Worm (Caenorhabditis elegans) whole organism, young adult: ENCODE results near the gene spo-11.

ENCODE experiments used
- F49E8.2 ChIP-seq: sonication (generic microtip); optimal IDR thresholded peaks from 3 replicates; lab custom pipeline; 2017; ENCODE audit warnings: missing genetic modification characterization, mild to moderate bottlenecking, missing compliant biosample characterization, antibody characterized with exemption, moderate library complexity; ENCODE audit not compliant: insufficient read depth
- Y67H2A.10 ChIP-seq: fragments of 200-800 bp; sonication (Bioruptor generic); conservative IDR thresholded peaks from 2 replicates; pipeline ENCODE4 v1.3.6; 2022; ENCODE audit warnings: missing genetic modification reagents, missing genetic modification characterization, missing compliant biosample characterization
- Y79H2A.3 ChIP-seq: fragments of 200-800 bp; sonication (Bioruptor generic); conservative IDR thresholded peaks from 2 replicates; pipeline ENCODE4 v1.3.6; 2022; ENCODE audit warnings: missing genetic modification reagents, missing genetic modification characterization, missing compliant biosample characterization
- ZK185.1 ChIP-seq: sonication (generic microtip); optimal IDR thresholded peaks from 2 replicates; lab custom pipeline; 2016; ENCODE audit warnings: mild to moderate bottlenecking, missing genetic modification characterization, missing compliant biosample characterization; ENCODE audit not compliant: poor library complexity, severe bottlenecking
- ama-1 ChIP-seq, 3 experiments: fragments of 150-350 bp in 1 of 3; sonication (generic microtip) in 2 of 3; optimal IDR thresholded peaks; 2 replicates each; lab custom pipeline; 2014 to 2018; ENCODE audit warnings: missing biosample characterization in 2 of 3, missing genetic modification characterization in 2 of 3, missing genetic modification reagents in 2 of 3
- attf-5 ChIP-seq: fragments of 200-800 bp; sonication (Bioruptor generic); optimal IDR thresholded peaks from 2 replicates; lab custom pipeline; 2018; ENCODE audit warnings: mild to moderate bottlenecking, missing genetic modification characterization, missing compliant biosample characterization
- attf-6 ChIP-seq: fragments of 200-800 bp; sonication (Bioruptor generic); IDR thresholded peaks from 2 replicates; pipeline ENCODE4 v1.3.6; 2022; ENCODE audit warnings: missing genetic modification reagents, missing genetic modification characterization, missing compliant biosample characterization
- cebp-1 ChIP-seq, 2 experiments: fragments of 200-800 bp in 1 of 2; sonication (Bioruptor generic) in 1 of 2; sonication (generic microtip) in 1 of 2; IDR thresholded peaks in 1 of 2; optimal IDR thresholded peaks in 1 of 2; 2 replicates each; pipeline versions ENCODE4 v1.3.6 to Lab custom; 2017 to 2022; ENCODE audit warnings: missing compliant biosample characterization in 2 of 2, missing genetic modification characterization in 2 of 2, mild to moderate bottlenecking in 1 of 2, missing genetic modification reagents in 1 of 2, moderate library complexity in 1 of 2
- cebp-2 ChIP-seq: fragments of 200-800 bp; sonication (Bioruptor generic); IDR thresholded peaks from 2 replicates; pipeline ENCODE4 v1.3.6; 2022; ENCODE audit warnings: missing genetic modification characterization, missing compliant biosample characterization
- ceh-27 ChIP-seq: fragments of 200-800 bp; sonication (Bioruptor generic); optimal IDR thresholded peaks from 2 replicates; lab custom pipeline; 2018; ENCODE audit warnings: mild to moderate bottlenecking, missing genetic modification characterization, moderate library complexity, missing compliant biosample characterization
- dpff-1 ChIP-seq: sonication (generic microtip); optimal IDR thresholded peaks from 2 replicates; lab custom pipeline; 2017; ENCODE audit warnings: mild to moderate bottlenecking, missing genetic modification characterization, missing compliant biosample characterization
- hmg-1.2 ChIP-seq: fragments of 200-800 bp; sonication (Bioruptor generic); IDR thresholded peaks from 2 replicates; pipeline ENCODE4 v1.3.6; 2022; ENCODE audit warnings: missing genetic modification reagents, missing genetic modification characterization, missing compliant biosample characterization
- hmg-20 ChIP-seq: fragments of 200-800 bp; sonication (Bioruptor generic); IDR thresholded peaks from 2 replicates; pipeline ENCODE4 v1.3.6; 2022; ENCODE audit warnings: missing genetic modification reagents, missing genetic modification characterization, missing compliant biosample characterization
- let-607 ChIP-seq, 2 experiments: fragments of 200-800 bp in 1 of 2; sonication (Bioruptor generic) in 1 of 2; sonication (generic microtip) in 1 of 2; optimal IDR thresholded peaks; 2 replicates each; lab custom pipeline; 2016 to 2018; ENCODE audit warnings: mild to moderate bottlenecking in 2 of 2, missing compliant biosample characterization in 2 of 2, missing genetic modification characterization in 2 of 2, moderate library complexity in 2 of 2, missing genotype in 1 of 2
- lin-54 ChIP-seq: fragments of 200-800 bp; sonication (Bioruptor generic); optimal IDR thresholded peaks from 2 replicates; lab custom pipeline; 2018; ENCODE audit warnings: mild to moderate bottlenecking, missing genetic modification characterization, missing compliant biosample characterization
- lsl-1 ChIP-seq: fragments of 200-800 bp; sonication (Bioruptor generic); optimal IDR thresholded peaks from 2 replicates; lab custom pipeline; 2018; ENCODE audit warnings: mild to moderate bottlenecking, missing genetic modification characterization, moderate library complexity, missing compliant biosample characterization
- madf-6 ChIP-seq: fragments of 200-800 bp; sonication (Bioruptor generic); IDR thresholded peaks from 2 replicates; pipeline ENCODE4 v1.3.6; 2022; ENCODE audit warnings: missing genetic modification reagents, missing genetic modification characterization, missing compliant biosample characterization
- nhr-120 ChIP-seq: fragments of 200-800 bp; sonication (Bioruptor generic); IDR thresholded peaks from 2 replicates; pipeline ENCODE4 v1.3.6; 2022; ENCODE audit warnings: missing genetic modification characterization, missing compliant biosample characterization
- nhr-179 ChIP-seq: sonication (generic microtip); optimal IDR thresholded peaks from 2 replicates; lab custom pipeline; 2016; ENCODE audit warnings: mild to moderate bottlenecking, missing genetic modification characterization, missing compliant biosample characterization
- nhr-27 ChIP-seq: fragments of 200-800 bp; sonication (Bioruptor generic); optimal IDR thresholded peaks from 2 replicates; lab custom pipeline; 2018; ENCODE audit warnings: mild to moderate bottlenecking, missing genetic modification characterization, moderate library complexity, missing compliant biosample characterization
- repo-1 ChIP-seq: sonication (generic microtip); optimal IDR thresholded peaks from 2 replicates; lab custom pipeline; 2017; ENCODE audit warnings: mild to moderate bottlenecking, missing genetic modification characterization, missing compliant biosample characterization
- sdz-38 ChIP-seq: sonication (generic microtip); optimal IDR thresholded peaks from 2 replicates; lab custom pipeline; 2016; ENCODE audit warnings: missing genotype, missing genetic modification characterization, missing compliant biosample characterization
- snpc-1.3 ChIP-seq: sonication (generic microtip); optimal IDR thresholded peaks from 2 replicates; lab custom pipeline; 2017; ENCODE audit warnings: missing genetic modification characterization, mild to moderate bottlenecking, missing compliant biosample characterization, antibody characterized with exemption, moderate library complexity, missing genotype, missing genetic modification reagents; ENCODE audit not compliant: insufficient read depth
- tlf-1 ChIP-seq: fragments of 200-800 bp; sonication (Bioruptor generic); optimal IDR thresholded peaks from 2 replicates; lab custom pipeline; 2018; ENCODE audit warnings: mild to moderate bottlenecking, missing genetic modification characterization, missing compliant biosample characterization
- unc-130 ChIP-seq: sonication (generic microtip); optimal IDR thresholded peaks from 2 replicates; lab custom pipeline; 2016; ENCODE audit warnings: missing genetic modification reagents, missing genetic modification characterization, missing compliant biosample characterization
- xnd-1 ChIP-seq: sonication (generic microtip); optimal IDR thresholded peaks from 2 replicates; lab custom pipeline; 2016; ENCODE audit warnings: missing genotype, missing genetic modification reagents, missing genetic modification characterization, missing compliant biosample characterization
- ztf-18 ChIP-seq: sonication (generic microtip); optimal IDR thresholded peaks from 2 replicates; lab custom pipeline; 2016; ENCODE audit warnings: missing genotype, mild to moderate bottlenecking, missing genetic modification characterization, missing compliant biosample characterization

Gene spo-11

ce11 chrIV:11080823-11081285, 43.8 kb downstream of the spo-11 start, which contains the start of gene atg-7 (continued):
- TF ChIP-seq hmg-20 (GFP tag; lab: Robert Waterston, UW): peak; percentile 4; the same call in 1 of the 2 replicates
- peak; percentile 36 for TF ChIP-seq ceh-27 (GFP tag; lab: Kevin White, UChicago)
- TF ChIP-seq sdz-38 (tag; lab: Kevin White, UChicago): no peak
- TF ChIP-seq attf-6 (GFP tag; lab: Robert Waterston, UW): peak; percentile 76; the same call in 1 of the 2 replicates
- TF ChIP-seq lin-54: peak; percentile 43
- TF ChIP-seq attf-5 (GFP tag; lab: Kevin White, UChicago): peak; percentile 15
- TF ChIP-seq madf-6 (GFP tag; lab: Robert Waterston, UW): peak; percentile 39
- TF ChIP-seq lsl-1 (GFP tag; lab: Kevin White, UChicago): peak; percentile 17
- no peak for TF ChIP-seq cebp-1 (GFP tag; IDR thresholded peaks at IDR 0.05; lab: Robert Waterston, UW)
- peak; percentile 40 for TF ChIP-seq cebp-1 (tag; optimal IDR thresholded peaks at IDR 0.05; lab: Kevin White, UChicago)
- 0 out of 2 replicates have a peak, but pooled peaks have one; percentile 29 for TF ChIP-seq cebp-2 (GFP tag; lab: Robert Waterston, UW)
- no peak for TF ChIP-seq unc-130 (GFP tag; lab: Kevin White, UChicago)
- TF ChIP-seq repo-1 (tag; lab: Kevin White, UChicago): peak; percentile 76
- TF ChIP-seq tlf-1 (GFP tag; lab: Kevin White, UChicago): peak; percentile 70
- TF ChIP-seq snpc-1.3 (tag; lab: Kevin White, UChicago): peak; percentile 1
- TF ChIP-seq nhr-179 (tag; lab: Kevin White, UChicago): no peak
- TF ChIP-seq ama-1 (optimal IDR thresholded peaks at IDR 0.05; lab: Kevin White, UChicago): peak; percentile 92
- peak; percentile 31 to 64 for TF ChIP-seq ama-1 (GFP tag; optimal IDR thresholded peaks at IDR 0.05; lab: Kevin White, UChicago)
- no peak for TF ChIP-seq nhr-120
- TF ChIP-seq ZK185.1 (tag; lab: Kevin White, UChicago): no peak
- no peak for TF ChIP-seq dpff-1 (tag; lab: Kevin White, UChicago)

- TF ChIP-seq xnd-1 (tag; lab: Kevin White, UChicago): no peak
- no peak for TF ChIP-seq hmg-1.2 (GFP tag; lab: Robert Waterston, UW)
- TF ChIP-seq Y79H2A.3 (GFP tag; lab: Robert Waterston, UW): no peak
- no peak for TF ChIP-seq nhr-27 (tag; lab: Kevin White, UChicago)
- TF ChIP-seq Y67H2A.10 (GFP tag; lab: Robert Waterston, UW): no peak
- no peak for TF ChIP-seq F49E8.2 (tag; lab: Kevin White, UChicago)
- no peak for TF ChIP-seq ztf-18 (tag; lab: Kevin White, UChicago)
- TF ChIP-seq let-607 (tag; optimal IDR thresholded peaks at IDR 0.05; lab: Kevin White, UChicago): no peak
Observed at ce11 chrIV:11078482-11078881, 46.2 kb downstream of the spo-11 start, which contains the start of gene Y5F2A.4. Gene Y5F2A.4 (minus strand): TSS chrIV:11078582.
